Fruit fly (Drosophila melanogaster) whole organism: ENCODE data around the gene CG14641.

Experiments
- CG8478 ChIP-seq: fragments of >200 bp; optimal IDR thresholded peaks from 2 replicates; lab custom pipeline; 2018; ENCODE audit warnings: inconsistent platforms
- Dll ChIP-seq: fragments of >200 bp; optimal IDR thresholded peaks from 2 replicates; lab custom pipeline; 2017
- EcR ChIP-seq, 2 experiments: fragments of >200 bp; optimal IDR thresholded peaks; 2 replicates each; lab custom pipeline; 2017; ENCODE audit warnings: missing biosample characterization in 2 of 2, missing genetic modification characterization in 2 of 2, missing genetic modification reagents in 2 of 2
- pan ChIP-seq: fragments of >200 bp; optimal IDR thresholded peaks from 2 replicates; lab custom pipeline; 2017
- psq ChIP-seq: fragments of >200 bp; optimal IDR thresholded peaks from 2 replicates; lab custom pipeline; 2017
- usp ChIP-seq: fragments of >200 bp; optimal IDR thresholded peaks from 2 replicates; lab custom pipeline; 2017; ENCODE audit warnings: missing biosample characterization, missing genetic modification characterization, mixed read lengths

DNA sequence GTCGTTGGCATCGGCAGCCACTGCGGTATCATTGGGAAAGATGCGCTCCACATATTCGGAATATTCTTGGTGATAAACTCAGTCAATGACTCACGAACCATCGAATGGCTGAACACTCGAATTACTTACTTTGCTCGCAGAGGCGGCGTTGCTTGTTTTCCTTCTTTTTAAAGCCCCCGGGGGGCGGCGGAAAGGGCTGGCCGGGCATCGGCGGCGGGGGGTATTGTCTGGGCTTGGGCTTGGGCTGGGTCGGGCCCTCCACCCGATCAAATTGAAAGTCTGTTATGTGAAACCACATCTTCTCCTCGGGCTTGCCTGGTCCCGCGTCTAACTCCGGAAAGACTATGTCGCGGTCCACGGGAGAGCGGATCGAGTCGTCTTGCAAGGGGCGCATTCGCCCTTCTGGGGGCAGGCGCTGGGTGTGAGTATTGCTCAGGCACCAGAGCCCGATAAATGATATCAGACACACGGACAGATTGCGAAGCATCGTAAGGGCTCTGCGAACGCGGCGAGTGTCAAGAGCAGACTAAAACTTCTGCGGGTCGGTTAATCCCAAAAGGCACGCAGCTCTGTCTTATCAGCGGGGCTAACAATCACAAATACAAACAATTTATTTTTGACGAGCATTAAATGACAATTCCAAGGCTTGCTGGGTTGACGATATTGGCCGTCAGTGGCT lies 10.2 kb upstream of the CG14641 start, which contains the start of gene CG14642:
- TF ChIP-seq usp (GFP tag; lab: Kevin White, UChicago) (no peak), Dll (lab: Kevin White, UChicago) (no peak), EcR (GFP tag; optimal IDR thresholded peaks at IDR 0.05; lab: Kevin White, UChicago) (no peak), pan (lab: Kevin White, UChicago) (no peak), psq (no peak), CG8478 (lab: Kevin White, UChicago) (no peak)
